Worm (Caenorhabditis elegans) whole organism, L4 larva: ENCODE measurements around the gene ndub-6.

Source experiments
- F44E2.7 ChIP-seq: fragments of 200-800 bp; sonication (Bioruptor generic); IDR thresholded peaks from 2 replicates; pipeline ENCODE4 v2.1.2; 2022; ENCODE audit warnings: missing genetic modification characterization, missing compliant biosample characterization
- T20F7.1 ChIP-seq: fragments of 200-800 bp; sonication (Bioruptor generic); optimal IDR thresholded peaks from 2 replicates; lab custom pipeline; 2018; ENCODE audit warnings: mild to moderate bottlenecking, missing genetic modification characterization, missing compliant biosample characterization
- Y105C5A.15 ChIP-seq: fragments of 200-800 bp; sonication (Bioruptor generic); IDR thresholded peaks from 2 replicates; pipeline ENCODE4 v1.3.6; 2022; ENCODE audit warnings: missing genetic modification characterization, missing compliant biosample characterization
- Y5F2A.4 ChIP-seq: fragments of 200-800 bp; sonication (Bioruptor generic); optimal IDR thresholded peaks from 2 replicates; lab custom pipeline; 2018; ENCODE audit warnings: mild to moderate bottlenecking, missing genetic modification characterization, missing compliant biosample characterization
- Y75B8A.6 ChIP-seq: fragments of 200-800 bp; sonication (Bioruptor generic); IDR thresholded peaks from 2 replicates; pipeline ENCODE4 v1.3.6; 2022; ENCODE audit warnings: missing genetic modification reagents, missing genetic modification characterization, missing compliant biosample characterization
- aha-1 ChIP-seq: fragments of 150-350 bp; peaks from one replicate; lab custom pipeline; 2014; ENCODE audit warnings: missing biosample characterization, missing genetic modification characterization
- aly-2 ChIP-seq: sonication (generic microtip); optimal IDR thresholded peaks from 2 replicates; lab custom pipeline; 2018; ENCODE audit warnings: missing biosample characterization, missing genetic modification characterization
- ama-1 ChIP-seq: fragments of 150-350 bp; optimal IDR thresholded peaks from 2 replicates; lab custom pipeline; 2014; ENCODE audit warnings: inconsistent platforms, mixed read lengths
- attf-4 ChIP-seq: sonication (generic microtip); optimal IDR thresholded peaks from 3 replicates; lab custom pipeline; 2017; ENCODE audit warnings: missing biosample characterization, missing genetic modification characterization
- ceh-28 ChIP-seq: fragments of 150-350 bp; optimal IDR thresholded peaks from 2 replicates; lab custom pipeline; 2014; ENCODE audit warnings: missing biosample characterization, missing genetic modification reagents, missing genetic modification characterization
- ceh-32 ChIP-seq: sonication (generic microtip); optimal IDR thresholded peaks from 2 replicates; lab custom pipeline; 2016; ENCODE audit warnings: mild to moderate bottlenecking, missing genetic modification characterization, missing compliant biosample characterization; ENCODE audit not compliant: poor library complexity
- ceh-62 ChIP-seq: sonication (generic microtip); optimal IDR thresholded peaks from 2 replicates; lab custom pipeline; 2017; ENCODE audit warnings: missing biosample characterization, missing genetic modification characterization
- ctbp-1 ChIP-seq: fragments of 200-800 bp; sonication (Bioruptor generic); IDR thresholded peaks from 2 replicates; pipeline ENCODE4 v1.3.6; 2022; ENCODE audit warnings: missing genetic modification reagents, missing genetic modification characterization, missing compliant biosample characterization
- daf-12 ChIP-seq: fragments of 150-350 bp; optimal IDR thresholded peaks from 2 replicates; lab custom pipeline; 2014; ENCODE audit warnings: missing biosample characterization, missing genetic modification reagents, missing genetic modification characterization
- daf-16 ChIP-seq, 3 experiments: sonication (generic microtip); optimal IDR thresholded peaks; 2 replicates each; lab custom pipeline; 2016 to 2017; ENCODE audit warnings: missing genetic modification characterization in 3 of 3, missing genetic modification reagents in 3 of 3, mild to moderate bottlenecking in 2 of 3, missing compliant biosample characterization in 2 of 3, missing biosample characterization in 1 of 3, moderate library complexity in 1 of 3
- dmd-6 ChIP-seq: fragments of 200-800 bp; sonication (Bioruptor generic); IDR thresholded peaks from 2 replicates; pipeline ENCODE4 v1.3.6; 2022; ENCODE audit warnings: missing genetic modification reagents, missing genetic modification characterization, missing compliant biosample characterization
- dmd-8 ChIP-seq: fragments of 200-800 bp; sonication (Bioruptor generic); IDR thresholded peaks from 2 replicates; pipeline ENCODE4 v1.3.6; 2022; ENCODE audit warnings: missing genetic modification characterization, missing compliant biosample characterization
- dmd-9 ChIP-seq: fragments of 200-800 bp; sonication (Bioruptor generic); IDR thresholded peaks from 2 replicates; pipeline ENCODE4 v1.3.6; 2022; ENCODE audit warnings: missing genetic modification reagents, missing genetic modification characterization, missing compliant biosample characterization
- hif-1 ChIP-seq, 2 experiments: sonication (generic microtip); optimal IDR thresholded peaks; 2 replicates each; lab custom pipeline; 2016 to 2017; ENCODE audit warnings: missing compliant biosample characterization in 2 of 2, missing genetic modification characterization in 2 of 2, missing genetic modification reagents in 2 of 2, missing genotype in 2 of 2, mild to moderate bottlenecking in 1 of 2
- hmg-1.1 ChIP-seq: fragments of 200-800 bp; sonication (Bioruptor generic); IDR thresholded peaks from 2 replicates; pipeline ENCODE4 v1.3.6; 2022; ENCODE audit warnings: missing genetic modification reagents, missing genetic modification characterization, missing compliant biosample characterization
- lim-7 ChIP-seq: fragments of 200-800 bp; sonication (Bioruptor generic); IDR thresholded peaks from 2 replicates; pipeline ENCODE4 v1.3.6; 2022; ENCODE audit warnings: missing genetic modification characterization, missing compliant biosample characterization
- lin-1 ChIP-seq: fragments of 200-800 bp; sonication (Bioruptor generic); IDR thresholded peaks from 2 replicates; pipeline ENCODE4 v1.3.6; 2022; ENCODE audit warnings: missing genetic modification reagents, missing genetic modification characterization, missing compliant biosample characterization
- lin-15B ChIP-seq: fragments of 150-350 bp; sonication (generic microtip); optimal IDR thresholded peaks from 3 replicates; lab custom pipeline; 2014; ENCODE audit warnings: missing biosample characterization, missing genetic modification characterization
- lin-38 ChIP-seq: fragments of 200-800 bp; sonication (Bioruptor generic); IDR thresholded peaks from 2 replicates; pipeline ENCODE4 v1.3.6; 2022; ENCODE audit warnings: missing genetic modification reagents, missing genetic modification characterization, missing compliant biosample characterization
- lin-39 ChIP-seq: fragments of 150-350 bp; optimal IDR thresholded peaks from 2 replicates; lab custom pipeline; 2014; ENCODE audit warnings: missing biosample characterization, missing genetic modification reagents, missing genetic modification characterization
- lsy-2 ChIP-seq, 2 experiments: fragments of 150-350 bp in 1 of 2; sonication (generic microtip) in 1 of 2; optimal IDR thresholded peaks; 2 replicates each; lab custom pipeline; 2014 to 2017; ENCODE audit warnings: missing biosample characterization in 2 of 2, missing genetic modification characterization in 2 of 2
- madf-9 ChIP-seq: fragments of 200-800 bp; sonication (Bioruptor generic); conservative IDR thresholded peaks from 2 replicates; pipeline ENCODE4 v1.3.6; 2022; ENCODE audit warnings: missing genetic modification reagents, missing genetic modification characterization, missing compliant biosample characterization
- nhr-10 ChIP-seq: fragments of 150-350 bp; optimal IDR thresholded peaks from 2 replicates; lab custom pipeline; 2014; ENCODE audit warnings: missing biosample characterization, missing genetic modification characterization
- nhr-237 ChIP-seq: sonication (generic microtip); optimal IDR thresholded peaks from 2 replicates; lab custom pipeline; 2017; ENCODE audit warnings: missing biosample characterization, missing genetic modification characterization
- nhr-48 ChIP-seq: sonication (generic microtip); optimal IDR thresholded peaks from 2 replicates; lab custom pipeline; 2016; ENCODE audit warnings: mild to moderate bottlenecking, missing genetic modification characterization, missing compliant biosample characterization
- nhr-6 ChIP-seq: fragments of 150-350 bp; optimal IDR thresholded peaks from 2 replicates; lab custom pipeline; 2014; ENCODE audit warnings: missing biosample characterization, missing genetic modification characterization
- php-3 ChIP-seq: fragments of 200-800 bp; sonication (Bioruptor generic); IDR thresholded peaks from 2 replicates; pipeline ENCODE4 v1.3.6; 2022; ENCODE audit warnings: missing genetic modification reagents, missing genetic modification characterization, missing compliant biosample characterization
- pqm-1 ChIP-seq: sonication (generic microtip); optimal IDR thresholded peaks from 2 replicates; lab custom pipeline; 2017; ENCODE audit warnings: missing biosample characterization, missing genetic modification characterization
- saeg-2 ChIP-seq: fragments of 200-800 bp; sonication (Bioruptor generic); IDR thresholded peaks from 2 replicates; pipeline ENCODE4 v1.3.6; 2022; ENCODE audit warnings: missing genetic modification reagents, missing genetic modification characterization, missing compliant biosample characterization
- skn-1 ChIP-seq: fragments of 150-350 bp; optimal IDR thresholded peaks from 2 replicates; lab custom pipeline; 2014; ENCODE audit warnings: missing biosample characterization, missing genetic modification characterization
- spr-1 ChIP-seq: sonication (generic microtip); optimal IDR thresholded peaks from 2 replicates; lab custom pipeline; 2016; ENCODE audit warnings: mild to moderate bottlenecking, missing genetic modification characterization, missing compliant biosample characterization
- spr-3 ChIP-seq: fragments of 200-800 bp; sonication (Bioruptor generic); optimal IDR thresholded peaks from 2 replicates; lab custom pipeline; 2018; ENCODE audit warnings: mild to moderate bottlenecking, missing genetic modification characterization, missing compliant biosample characterization
- tra-1 ChIP-seq: fragments of 200-800 bp; sonication (Bioruptor generic); IDR thresholded peaks from 2 replicates; pipeline ENCODE4 v1.3.6; 2022; ENCODE audit warnings: missing genetic modification reagents, missing genetic modification characterization, missing compliant biosample characterization
- unc-62 ChIP-seq, 3 experiments: fragments of 150-350 bp in 1 of 3; sonication (generic microtip); optimal IDR thresholded peaks in 2 of 3; peaks in 1 of 3; 1 replicate in 1 of 3; 2 replicates in 2 of 3; lab custom pipeline; 2014 to 2017; ENCODE audit warnings: missing biosample characterization in 3 of 3, missing genetic modification characterization in 3 of 3, missing genetic modification reagents in 3 of 3, missing genotype in 1 of 3
- zfp-2 ChIP-seq: sonication (generic microtip); optimal IDR thresholded peaks from 2 replicates; lab custom pipeline; 2016; ENCODE audit warnings: mild to moderate bottlenecking, missing genetic modification characterization, missing compliant biosample characterization
- zfp-3 ChIP-seq: fragments of 200-800 bp; sonication (Bioruptor generic); conservative IDR thresholded peaks from 2 replicates; pipeline ENCODE4 v1.3.6; 2022; ENCODE audit warnings: missing genetic modification reagents, missing genetic modification characterization, missing compliant biosample characterization
- zip-11 ChIP-seq: fragments of 200-800 bp; sonication (Bioruptor generic); IDR thresholded peaks from 2 replicates; pipeline ENCODE4 v1.3.6; 2022; ENCODE audit warnings: missing genetic modification characterization, missing compliant biosample characterization
- zip-2 ChIP-seq: fragments of 150-350 bp; optimal IDR thresholded peaks from 2 replicates; lab custom pipeline; 2014; ENCODE audit warnings: missing biosample characterization, missing genetic modification characterization
- ztf-7 ChIP-seq: fragments of 150-350 bp; optimal IDR thresholded peaks from 2 replicates; lab custom pipeline; 2014; ENCODE audit warnings: missing biosample characterization, missing genetic modification characterization

The ndub-6 gene

ce11 chrIV:11638016-11638415, 14.2 kb upstream of the ndub-6 start, which contains the start of gene rbm-17:
Gene rbm-17 (plus strand): TSS chrIV:11638316.
- TF ChIP-seq nhr-10 (no peak), lsy-2 (tag; optimal IDR thresholded peaks at IDR 0.05; lab: Kevin White, UChicago) (peak in 1 of 2 experiments; percentile 9), unc-62 (GFP tag; optimal IDR thresholded peaks at IDR 0.05 in 1 of 2; lab: Kevin White, UChicago) (peak in 1 of 2 experiments; percentile 1), unc-62 (tag; optimal IDR thresholded peaks at IDR 0.05; lab: Kevin White, UChicago) (no peak), aha-1 (tag; lab: Kevin White, UChicago) (peak; percentile 43)

DNA sequence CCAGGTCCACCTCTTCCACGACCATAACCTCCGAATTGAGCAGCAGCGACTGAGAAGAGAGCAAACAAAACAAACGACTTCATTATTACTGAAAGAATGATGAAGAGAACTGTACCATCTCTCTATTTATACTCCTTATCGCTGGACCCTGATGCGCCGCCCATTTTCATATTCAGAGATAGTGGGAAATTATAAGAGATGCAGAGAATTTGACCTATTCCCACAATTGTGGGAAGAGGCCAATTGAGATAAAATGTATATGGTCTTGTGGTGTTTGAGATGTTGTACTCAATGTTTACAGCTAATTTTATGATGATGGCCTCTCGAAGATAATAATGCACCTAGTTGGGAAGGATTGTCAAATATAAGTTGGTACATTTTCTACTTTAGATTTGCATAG, 11.3 kb upstream of the ndub-6 start, which contains the start of gene ttr-50:
Gene ttr-50 (minus strand): TSS at position 101 of the 400 bp plus-strand sequence.
- TF ChIP-seq pqm-1 (tag; lab: Kevin White, UChicago) (no peak), lin-1 (GFP tag; lab: Robert Waterston, UW) (no peak), hif-1 (tag; optimal IDR thresholded peaks at IDR 0.05; lab: Kevin White, UChicago) (no peak)

- TF ChIP-seq php-3 (GFP tag; lab: Robert Waterston, UW) = no peak
- TF ChIP-seq nhr-237 (tag; lab: Kevin White, UChicago) = no peak
- no peak for TF ChIP-seq zfp-2 (tag; lab: Kevin White, UChicago)
- TF ChIP-seq lin-38 (GFP tag; lab: Robert Waterston, UW) = no peak
- TF ChIP-seq, all 104 proteins: peak for 0
These were observed 10.4 kb upstream of the ndub-6 start, which contains the start of gene ZK809.1 for ce11 chrIV:11641802-11642201. Gene ZK809.1 (plus strand): TSS chrIV:11642102.

DNA sequence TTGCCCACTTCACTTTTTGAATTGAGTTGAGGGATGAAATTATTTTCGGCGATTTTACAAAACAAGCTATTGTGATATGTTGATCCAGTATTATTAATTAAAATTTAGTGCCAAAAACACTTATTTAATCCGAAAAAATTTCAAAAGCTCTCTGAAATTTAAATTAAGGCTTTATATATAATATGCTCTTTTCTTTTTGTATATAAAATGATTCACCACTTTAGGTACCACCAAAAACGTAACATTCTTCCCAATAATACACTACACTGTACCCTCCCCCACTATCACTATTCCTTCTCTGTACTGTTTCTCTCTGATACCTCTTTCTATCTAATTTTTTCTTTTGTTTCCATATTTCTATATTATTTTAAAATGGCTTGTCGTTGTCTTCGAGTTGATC, 8.4 kb upstream of the ndub-6 start, which contains the start of gene prx-2:
Gene prx-2 (plus strand): TSS at position 301 of the 400 bp plus-strand sequence.
- no peak for TF ChIP-seq skn-1
- TF ChIP-seq nhr-10 = no peak
- TF ChIP-seq zip-11 (GFP tag; lab: Robert Waterston, UW) = no peak
- TF ChIP-seq dmd-9 (GFP tag; lab: Robert Waterston, UW) = no peak
- TF ChIP-seq lsy-2 (tag; optimal IDR thresholded peaks at IDR 0.05; lab: Kevin White, UChicago) = no peak
- no peak for TF ChIP-seq ceh-32
- no peak for TF ChIP-seq ceh-62 (tag; lab: Kevin White, UChicago)
- no peak for TF ChIP-seq nhr-48
- no peak for TF ChIP-seq nhr-6
- no peak for TF ChIP-seq lin-15B
- TF ChIP-seq Y75B8A.6 (GFP tag; lab: Robert Waterston, UW) = no peak
- TF ChIP-seq attf-4 (tag; lab: Kevin White, UChicago) = no peak
- TF ChIP-seq daf-12 (tag; lab: Kevin White, UChicago) = no peak
- TF ChIP-seq dmd-6 (GFP tag; lab: Robert Waterston, UW) = no peak
- no peak for TF ChIP-seq aly-2 (tag; lab: Kevin White, UChicago)

- TF ChIP-seq lin-39 (tag; lab: Kevin White, UChicago) (no peak), lin-38 (GFP tag; lab: Robert Waterston, UW) (no peak), ctbp-1 (GFP tag; lab: Robert Waterston, UW) (0 out of 2 replicates have a peak, but pooled peaks have one; percentile 24), zip-2 (tag; lab: Kevin White, UChicago) (no peak), F44E2.7 (GFP tag; lab: Robert Waterston, UW) (no peak), Y105C5A.15 (GFP tag; lab: Robert Waterston, UW) (no peak), madf-9 (GFP tag; lab: Robert Waterston, UW) (no peak), ztf-7 (tag; lab: Kevin White, UChicago) (no peak), daf-12 (tag; lab: Kevin White, UChicago) (no peak), ama-1 (lab: Kevin White, UChicago) (peak; percentile 0), tra-1 (0 out of 2 replicates have a peak, but pooled peaks have one; percentile 37), saeg-2 (GFP tag; lab: Robert Waterston, UW) (no peak), T20F7.1 (GFP tag; lab: Kevin White, UChicago) (no peak), lsy-2 (tag; optimal IDR thresholded peaks at IDR 0.05; lab: Kevin White, UChicago) (peak in 1 of 2 experiments; percentile 53), zip-11 (GFP tag; lab: Robert Waterston, UW) (no peak), hmg-1.1 (no peak), Y75B8A.6 (GFP tag; lab: Robert Waterston, UW) (no peak), zfp-3 (no peak; the same call in 1 of the 2 replicates), dmd-8 (no peak), lim-7 (GFP tag; lab: Robert Waterston, UW) (no peak), ceh-28 (no peak), daf-16 (GFP tag; optimal IDR thresholded peaks at IDR 0.05; lab: Kevin White, UChicago) (peak in 1 of 2 experiments; percentile 33), daf-16 (tag; optimal IDR thresholded peaks at IDR 0.05; lab: Kevin White, UChicago) (no peak), spr-1 (tag; lab: Kevin White, UChicago) (no peak), spr-3 (GFP tag; lab: Kevin White, UChicago) (no peak), Y5F2A.4 (no peak)
These were observed 7.5 kb upstream of the ndub-6 start for ce11 chrIV:11644705-11645104.
